Fruit fly (Drosophila melanogaster) whole organism, wandering third instar larva: ENCODE data around the gene pic.
A peak's percentile ranks its signal among the peaks of the same experiment; 100 is the strongest.

Experiments used
- Abd-B ChIP-seq: fragments of >200 bp; optimal IDR thresholded peaks from 2 replicates; lab custom pipeline; 2017; ENCODE audit warnings: missing biosample characterization, missing genetic modification characterization
- CG32264 ChIP-seq: fragments of 200-800 bp; sonication (Bioruptor generic); optimal IDR thresholded peaks from 2 replicates; lab custom pipeline; 2016; ENCODE audit warnings: missing biosample characterization, missing genetic modification characterization
- CG9705 ChIP-seq: fragments of 200-800 bp; sonication (Bioruptor generic); optimal IDR thresholded peaks from 2 replicates; lab custom pipeline; 2018; ENCODE audit warnings: missing biosample characterization, mild to moderate bottlenecking, missing genetic modification characterization
- CrebA ChIP-seq: fragments of 200-800 bp; sonication (Bioruptor generic); optimal IDR thresholded peaks from 2 replicates; lab custom pipeline; 2016; ENCODE audit warnings: missing biosample characterization, mild to moderate bottlenecking, missing genetic modification characterization, borderline replicate concordance
- Dfd ChIP-seq: fragments of >200 bp; optimal IDR thresholded peaks from 2 replicates; lab custom pipeline; 2017; ENCODE audit warnings: missing biosample characterization, missing genetic modification characterization
- Dif ChIP-seq: fragments of 200-275, 200-300 bp; sonication (Bioruptor generic); optimal IDR thresholded peaks from 2 replicates; lab custom pipeline; 2018; ENCODE audit warnings: missing biosample characterization, missing genetic modification characterization; ENCODE audit not compliant: partially characterized antibody
- GATAd ChIP-seq: sonication (Bioruptor generic); optimal IDR thresholded peaks from 2 replicates; lab custom pipeline; 2016; ENCODE audit warnings: missing biosample characterization, missing genetic modification characterization
- HLH106 ChIP-seq: fragments of 200-800 bp; optimal IDR thresholded peaks from 3 replicates; lab custom pipeline; 2019; ENCODE audit warnings: missing biosample characterization, mild to moderate bottlenecking, missing genetic modification characterization, moderate library complexity
- Hnf4 ChIP-seq: fragments of 200-800 bp; sonication (Bioruptor generic); optimal IDR thresholded peaks from 2 replicates; lab custom pipeline; 2016; ENCODE audit warnings: missing biosample characterization, mild to moderate bottlenecking, missing genetic modification characterization
- Hr78 ChIP-seq: fragments of >200 bp; optimal IDR thresholded peaks from 2 replicates; lab custom pipeline; 2017; ENCODE audit warnings: missing biosample characterization, missing genetic modification characterization
- Hr83 ChIP-seq: fragments of 200-300 bp; sonication (Bioruptor generic); optimal IDR thresholded peaks from 2 replicates; lab custom pipeline; 2016; ENCODE audit warnings: missing biosample characterization, mild to moderate bottlenecking, missing genetic modification characterization, moderate library complexity; ENCODE audit not compliant: poor library complexity, severe bottlenecking
- Jra ChIP-seq: sonication (Bioruptor generic); optimal IDR thresholded peaks from 2 replicates; lab custom pipeline; 2016; ENCODE audit warnings: missing biosample characterization, missing genetic modification characterization
- Mio ChIP-seq: sonication (Bioruptor generic); optimal IDR thresholded peaks from 2 replicates; lab custom pipeline; 2016; ENCODE audit warnings: missing biosample characterization, missing genetic modification characterization
- Myc ChIP-seq: fragments of >200 bp; optimal IDR thresholded peaks from 2 replicates; lab custom pipeline; 2017
- N ChIP-seq: fragments of >200 bp; optimal IDR thresholded peaks from 2 replicates; lab custom pipeline; 2018; ENCODE audit warnings: missing biosample characterization, missing external identifiers, missing genetic modification characterization
- OdsH ChIP-seq: fragments of 200-800 bp; sonication (Bioruptor generic); optimal IDR thresholded peaks from 2 replicates; lab custom pipeline; 2016; ENCODE audit warnings: missing biosample characterization, mild to moderate bottlenecking, missing genetic modification characterization
- Rel ChIP-seq, 2 experiments: fragments of 200-800 bp; sonication (Bioruptor generic) in 1 of 2; optimal IDR thresholded peaks; 2 replicates in 1 of 2; 3 replicates in 1 of 2; lab custom pipeline; 2016 to 2019; ENCODE audit warnings: mild to moderate bottlenecking in 2 of 2, missing biosample characterization in 2 of 2, missing genetic modification characterization in 2 of 2, moderate library complexity in 1 of 2
- Sp1 ChIP-seq: fragments of 200-800 bp; sonication (Bioruptor generic); optimal IDR thresholded peaks from 3 replicates; lab custom pipeline; 2019; ENCODE audit warnings: missing biosample characterization, mild to moderate bottlenecking, missing genetic modification characterization, moderate library complexity
- Vsx2 ChIP-seq: fragments of 200-300, 225-300 bp; sonication (Bioruptor generic); optimal IDR thresholded peaks from 2 replicates; lab custom pipeline; 2018; ENCODE audit warnings: missing biosample characterization, missing genetic modification characterization; ENCODE audit not compliant: partially characterized antibody
- br ChIP-seq: fragments of 200-800 bp; sonication (Bioruptor generic); optimal IDR thresholded peaks from 2 replicates; lab custom pipeline; 2016; ENCODE audit warnings: missing biosample characterization, missing genetic modification characterization
- brk ChIP-seq: fragments of 200-800 bp; sonication (Bioruptor generic); optimal IDR thresholded peaks from 2 replicates; lab custom pipeline; 2016; ENCODE audit warnings: missing biosample characterization, mild to moderate bottlenecking, missing genetic modification characterization
- dl ChIP-seq, 2 experiments: fragments of 175-275, 200-275 bp in 1 of 2; fragments of 200-275 bp in 1 of 2; sonication (Bioruptor generic); optimal IDR thresholded peaks; lab custom pipeline; 2018; ENCODE audit warnings: mild to moderate bottlenecking in 2 of 2, missing biosample characterization in 2 of 2, missing genetic modification characterization in 2 of 2, moderate library complexity in 2 of 2; ENCODE audit not compliant: partially characterized antibody in 2 of 2, insufficient read depth in 1 of 2
- dmrt93B ChIP-seq: fragments of 200-800 bp; sonication (Bioruptor generic); optimal IDR thresholded peaks from 2 replicates; lab custom pipeline; 2018; ENCODE audit warnings: missing biosample characterization, mild to moderate bottlenecking, missing genetic modification characterization
- dsf ChIP-seq: sonication (Bioruptor generic); optimal IDR thresholded peaks from 2 replicates; lab custom pipeline; 2016; ENCODE audit warnings: missing biosample characterization, missing genetic modification characterization, borderline replicate concordance
- ey ChIP-seq: fragments of 200-800 bp; sonication (Bioruptor generic); optimal IDR thresholded peaks from 2 replicates; lab custom pipeline; 2016; ENCODE audit warnings: missing biosample characterization, missing genetic modification characterization
- foxo ChIP-seq, 2 experiments: fragments of 200-800 bp; sonication (Bioruptor generic); optimal IDR thresholded peaks; 2 replicates in 1 of 2; 3 replicates in 1 of 2; lab custom pipeline; 2016 to 2017; ENCODE audit warnings: missing biosample characterization in 2 of 2, missing genetic modification characterization in 2 of 2
- fru ChIP-seq: fragments of 200-800 bp; sonication (Bioruptor generic); optimal IDR thresholded peaks from 3 replicates; lab custom pipeline; 2016; ENCODE audit warnings: missing biosample characterization, mild to moderate bottlenecking, missing genetic modification characterization
- h ChIP-seq: fragments of 200-800 bp; sonication (Bioruptor generic); optimal IDR thresholded peaks from 3 replicates; lab custom pipeline; 2016; ENCODE audit warnings: missing biosample characterization, mild to moderate bottlenecking, missing genetic modification characterization
- jim ChIP-seq: fragments of 175-275, 200-325 bp; sonication (Bioruptor generic); optimal IDR thresholded peaks from 2 replicates; lab custom pipeline; 2016; ENCODE audit warnings: missing biosample characterization, mild to moderate bottlenecking, missing genetic modification characterization
- lola ChIP-seq: fragments of >200 bp; optimal IDR thresholded peaks from 2 replicates; lab custom pipeline; 2017; ENCODE audit warnings: missing biosample characterization, missing genetic modification characterization
- pan ChIP-seq: fragments of >200 bp; optimal IDR thresholded peaks from 2 replicates; lab custom pipeline; 2017
- psq ChIP-seq: fragments of 200-800 bp; sonication (Bioruptor generic); optimal IDR thresholded peaks from 3 replicates; lab custom pipeline; 2017; ENCODE audit warnings: missing biosample characterization, mild to moderate bottlenecking, missing genetic modification characterization, moderate library complexity
- rgr ChIP-seq: fragments of 200-800 bp; sonication (Bioruptor generic); optimal IDR thresholded peaks from 3 replicates; lab custom pipeline; 2016; ENCODE audit warnings: missing biosample characterization, mild to moderate bottlenecking, missing genetic modification characterization
- sage ChIP-seq: fragments of 200-800 bp; sonication (Bioruptor generic); optimal IDR thresholded peaks from 2 replicates; lab custom pipeline; 2016; ENCODE audit warnings: missing biosample characterization, mild to moderate bottlenecking, missing genetic modification characterization
- sv ChIP-seq: fragments of 200-800 bp; sonication (Bioruptor generic); optimal IDR thresholded peaks from 3 replicates; lab custom pipeline; 2016; ENCODE audit warnings: missing biosample characterization, missing genetic modification characterization
- tai ChIP-seq: sonication (Bioruptor generic); optimal IDR thresholded peaks from 2 replicates; lab custom pipeline; 2016; ENCODE audit warnings: missing biosample characterization, missing genetic modification characterization
- usp ChIP-seq: fragments of >200 bp; optimal IDR thresholded peaks from 2 replicates; lab custom pipeline; 2017; ENCODE audit warnings: missing biosample characterization, missing genetic modification characterization
- woc ChIP-seq: sonication (Bioruptor generic); optimal IDR thresholded peaks from 2 replicates; lab custom pipeline; 2016; ENCODE audit warnings: missing biosample characterization, mild to moderate bottlenecking, missing genetic modification characterization

The pic gene

dm6 chr3R:13051298-13051723, 734 bp upstream of the pic start, which contains the start of gene CG7966 (continued):
- TF ChIP-seq Rel (GFP tag; optimal IDR thresholded peaks at IDR 0.05; lab: Kevin White, UChicago) (no peak), Rel (tag; optimal IDR thresholded peaks at IDR 0.05; lab: Kevin White, UChicago) (peak; percentile 86), Myc (no peak)

dm6 chr3R:13056553-13056952, 4.5 kb downstream of the pic start:
- no peak for TF ChIP-seq CG32264 (GFP tag; lab: Kevin White, UChicago)

- no peak for TF ChIP-seq dmrt93B
- no peak for TF ChIP-seq Hnf4 (GFP tag; lab: Kevin White, UChicago)
- TF ChIP-seq Hr83 (GFP tag; lab: Kevin White, UChicago), result no peak
- no peak for TF ChIP-seq fru (GFP tag; lab: Kevin White, UChicago)
- TF ChIP-seq foxo (GFP tag; optimal IDR thresholded peaks at IDR 0.05; lab: Kevin White, UChicago), result no peak
- no peak for TF ChIP-seq br (GFP tag; lab: Kevin White, UChicago)
- TF ChIP-seq, all 38 proteins: peak for 0
Observed at dm6 chr3R:13057121-13057805, 5.2 kb downstream of the pic start, which contains the start of gene sim. Gene sim, plus strand, starts transcription at chr3R:13057755.

- no peak for TF ChIP-seq usp (GFP tag; lab: Kevin White, UChicago)
- TF ChIP-seq CrebA (GFP tag; lab: Kevin White, UChicago), result no peak
- peak; percentile 47 for TF ChIP-seq Jra
- no peak for TF ChIP-seq tai (GFP tag; lab: Kevin White, UChicago)
- no peak for TF ChIP-seq CG32264 (GFP tag; lab: Kevin White, UChicago)
- TF ChIP-seq Hr83 (GFP tag; lab: Kevin White, UChicago), result peak; percentile 53
- no peak for TF ChIP-seq jim (GFP tag; lab: Kevin White, UChicago)
- TF ChIP-seq Dfd (GFP tag; lab: Kevin White, UChicago), result peak; percentile 6
- TF ChIP-seq ey, result no peak
- TF ChIP-seq Sp1 (GFP tag; lab: Kevin White, UChicago), result no peak
- TF ChIP-seq brk (GFP tag; lab: Kevin White, UChicago), result no peak
- no peak for TF ChIP-seq OdsH (GFP tag; lab: Kevin White, UChicago)
- TF ChIP-seq Dif (GFP tag; lab: Kevin White, UChicago), result peak; percentile 23
- no peak for TF ChIP-seq pan (lab: Kevin White, UChicago)
- no peak for TF ChIP-seq rgr
- TF ChIP-seq lola (GFP tag; lab: Kevin White, UChicago), result no peak
- TF ChIP-seq Rel (GFP tag; optimal IDR thresholded peaks at IDR 0.05; lab: Kevin White, UChicago), result no peak
- TF ChIP-seq Rel (tag; optimal IDR thresholded peaks at IDR 0.05; lab: Kevin White, UChicago), result no peak
- peak; percentile 67 for TF ChIP-seq Vsx2 (GFP tag; lab: Kevin White, UChicago)
- no peak for TF ChIP-seq br (GFP tag; lab: Kevin White, UChicago)
- TF ChIP-seq Mio (GFP tag; lab: Kevin White, UChicago), result no peak
- TF ChIP-seq h, result no peak
- peak; percentile 97 for TF ChIP-seq N (GFP tag; lab: Kevin White, UChicago)
- TF ChIP-seq foxo (GFP tag; optimal IDR thresholded peaks at IDR 0.05; lab: Kevin White, UChicago), result no peak
- peak; percentile 14 for TF ChIP-seq woc (GFP tag; lab: Kevin White, UChicago)
- no peak for TF ChIP-seq Myc
- no peak for TF ChIP-seq psq (GFP tag; lab: Kevin White, UChicago)
- TF ChIP-seq dl (GFP tag; optimal IDR thresholded peaks at IDR 0.05; lab: Kevin White, UChicago; ENCODE audit: insufficient read depth in 1 of 2, partially characterized antibody in 2 of 2), result no peak
- no peak for TF ChIP-seq HLH106
- TF ChIP-seq dsf (GFP tag; lab: Kevin White, UChicago), result no peak
- no peak for TF ChIP-seq Hr78
- TF ChIP-seq sv (GFP tag; lab: Kevin White, UChicago), result no peak
- TF ChIP-seq Hnf4 (GFP tag; lab: Kevin White, UChicago), result no peak
- no peak for TF ChIP-seq fru (GFP tag; lab: Kevin White, UChicago)
- TF ChIP-seq CG9705, result no peak
- no peak for TF ChIP-seq sage (GFP tag; lab: Kevin White, UChicago)
- TF ChIP-seq Abd-B (GFP tag; lab: Kevin White, UChicago), result peak; percentile 69
- no peak for TF ChIP-seq GATAd (GFP tag; lab: Kevin White, UChicago)
- TF ChIP-seq dmrt93B, result no peak
- TF ChIP-seq, all 38 proteins: peak for 8
Observed at dm6 chr3R:13063746-13064592, 11.9 kb downstream of the pic start.
